Comparison of ENCODE assay signal across 5 fruit fly cellular contexts in the genomic region with DNA sequence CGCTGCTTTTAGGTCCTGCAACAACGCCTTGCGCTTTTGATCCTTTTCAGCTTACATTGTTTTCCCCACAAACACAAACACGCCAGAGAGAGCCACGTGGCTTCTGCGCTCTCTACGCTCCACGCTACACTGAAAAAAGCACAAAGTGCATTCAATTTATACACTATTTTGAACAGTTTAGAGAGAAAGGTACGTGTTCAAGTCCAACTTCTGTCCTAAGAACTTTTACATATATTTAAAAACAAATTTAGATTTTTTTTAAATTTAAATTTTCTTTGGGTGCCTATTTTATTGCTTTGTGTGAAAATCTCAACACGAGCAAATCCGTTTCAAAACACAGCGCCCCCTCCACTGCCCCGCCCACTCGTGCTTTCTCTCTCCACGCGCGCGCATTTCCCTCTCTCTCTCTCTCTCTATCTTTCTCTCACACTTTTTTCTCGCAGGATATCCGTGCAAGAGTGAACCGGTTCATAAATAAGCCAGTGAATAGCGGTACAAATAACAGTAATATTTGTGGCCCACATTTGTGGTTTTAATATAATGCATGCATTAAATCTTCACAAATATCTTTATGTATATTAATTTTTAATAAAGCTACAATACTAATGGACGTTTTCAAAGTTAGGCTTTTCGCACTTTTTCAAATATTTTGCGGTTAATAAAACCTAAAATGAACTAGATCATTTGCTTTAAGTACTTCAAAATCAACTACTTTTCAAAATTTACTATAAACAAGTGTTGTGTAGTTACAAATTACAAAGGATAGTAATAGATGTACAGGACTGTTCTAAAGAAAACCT.
TF ChIP-seq lines count a peak whose summit lies in the region.

No protein-coding gene starts in this region.

TF ChIP-seq in whole organism, adult, 20 proteins besides CTCF, POLR2A, EP300 and RAD21 (continued from another document):
- peak; percentile 12 for TF ChIP-seq bab1 (GFP tag; optimal IDR thresholded peaks at IDR 0.05; lab: Kevin White, UChicago)
- peak; percentile 69 for TF ChIP-seq CG14711 (tag; optimal IDR thresholded peaks at IDR 0.05; lab: Kevin White, UChicago)
- TF ChIP-seq pad (GFP tag; optimal IDR thresholded peaks at IDR 0.05; lab: Kevin White, UChicago) = peak; percentile 34
- TF ChIP-seq cnc (optimal IDR thresholded peaks at IDR 0.05; lab: Kevin White, UChicago) = no peak

TF ChIP-seq in whole organism, embryonic, 481 proteins besides CTCF, POLR2A, EP300 and RAD21 (continued from another document and continues in another):
- peak; percentile 78; the same call in 2 of the 3 replicates for TF ChIP-seq Mrtf (GFP tag; IDR thresholded peaks at IDR 0.05; lab: Robert Waterston, UW)
- peak; percentile 31 for TF ChIP-seq B-H2 (GFP tag; optimal IDR thresholded peaks at IDR 0.05; lab: Kevin White, UChicago)
- no peak for TF ChIP-seq en (GFP tag; optimal IDR thresholded peaks at IDR 0.05; lab: Kevin White, UChicago)
- TF ChIP-seq pros (GFP tag; optimal IDR thresholded peaks at IDR 0.05; lab: Kevin White, UChicago) = no peak
- peak; percentile 65 for TF ChIP-seq CG10654 (GFP tag; optimal IDR thresholded peaks at IDR 0.05; lab: Kevin White, UChicago)
- TF ChIP-seq inv (GFP tag; IDR thresholded peaks at IDR 0.05; lab: Robert Waterston, UW; ENCODE audit: partially characterized antibody) = no peak
- TF ChIP-seq ash1 (GFP tag; optimal IDR thresholded peaks at IDR 0.05; lab: Kevin White, UChicago) = peak; percentile 2
- TF ChIP-seq CG10959 (GFP tag; IDR thresholded peaks at IDR 0.05; lab: Robert Waterston, UW) = peak; percentile 49; the same call in 1 of the 2 replicates
- peak; percentile 51 for TF ChIP-seq CG1603 (tag; optimal IDR thresholded peaks at IDR 0.05; lab: Kevin White, UChicago)
- TF ChIP-seq wek (GFP tag; optimal IDR thresholded peaks at IDR 0.05; lab: Kevin White, UChicago) = no peak
- TF ChIP-seq ewg (GFP tag; optimal IDR thresholded peaks at IDR 0.05; lab: Kevin White, UChicago) = peak; percentile 95
- TF ChIP-seq dm (GFP tag; optimal IDR thresholded peaks at IDR 0.05; lab: Kevin White, UChicago) = peak; percentile 27
- TF ChIP-seq CG4854 (GFP tag; optimal IDR thresholded peaks at IDR 0.05; lab: Kevin White, UChicago) = peak; percentile 65
- TF ChIP-seq Blimp-1 (GFP tag; optimal IDR thresholded peaks at IDR 0.05; lab: Kevin White, UChicago) = peak; percentile 84
- TF ChIP-seq CG8924 (tag; optimal IDR thresholded peaks at IDR 0.05; lab: Kevin White, UChicago) = peak; percentile 85
- TF ChIP-seq sens (GFP tag; lab: Kevin White, UChicago) = peak; percentile 93
- TF ChIP-seq Sox102F (GFP tag; optimal IDR thresholded peaks at IDR 0.05; lab: Kevin White, UChicago) = peak; percentile 89
- peak; percentile 43; the same call in 1 of the 2 replicates for TF ChIP-seq CG4404 (GFP tag; IDR thresholded peaks at IDR 0.05; lab: Robert Waterston, UW)
- TF ChIP-seq Tbp (GFP tag; optimal IDR thresholded peaks at IDR 0.05; lab: Kevin White, UChicago) = no peak
- peak; percentile 29 for TF ChIP-seq CHES-1-like (GFP tag; optimal IDR thresholded peaks at IDR 0.05; lab: Kevin White, UChicago)
- TF ChIP-seq Ravus (GFP tag; IDR thresholded peaks at IDR 0.05; lab: Robert Waterston, UW) = peak; percentile 67; the same call in 1 of the 2 replicates
- peak; percentile 67; the same call in 1 of the 3 replicates for TF ChIP-seq jigr1 (GFP tag; IDR thresholded peaks at IDR 0.05; lab: Robert Waterston, UW)
- TF ChIP-seq sima (GFP tag; optimal IDR thresholded peaks at IDR 0.05; lab: Kevin White, UChicago) = no peak
- peak; percentile 97 for TF ChIP-seq CG15514 (GFP tag; optimal IDR thresholded peaks at IDR 0.05; lab: Kevin White, UChicago)
- TF ChIP-seq HLH3B (GFP tag; IDR thresholded peaks at IDR 0.05; lab: Robert Waterston, UW) = peak; percentile 92
- TF ChIP-seq Max (GFP tag; optimal IDR thresholded peaks at IDR 0.05; lab: Kevin White, UChicago) = peak; percentile 68
- TF ChIP-seq H2.0 (GFP tag; IDR thresholded peaks at IDR 0.05; lab: Robert Waterston, UW) = peak; percentile 82
- peak; percentile 58; the same call in 1 of the 2 replicates for TF ChIP-seq klu (GFP tag; IDR thresholded peaks at IDR 0.05; lab: Robert Waterston, UW)

TF ChIP-seq in whole organism, prepupa, 60 proteins besides CTCF, POLR2A, EP300 and RAD21 (continued from another document and continues in another):
- TF ChIP-seq Lpt (GFP tag; optimal IDR thresholded peaks at IDR 0.05; lab: Kevin White, UChicago) (peak; percentile 66), acj6 (GFP tag; optimal IDR thresholded peaks at IDR 0.05; lab: Kevin White, UChicago) (peak; percentile 80), CG4318 (GFP tag; optimal IDR thresholded peaks at IDR 0.05; lab: Kevin White, UChicago) (peak; percentile 69), ss (GFP tag; optimal IDR thresholded peaks at IDR 0.05; lab: Kevin White, UChicago) (peak; percentile 66 to 76), CG6792 (GFP tag; optimal IDR thresholded peaks at IDR 0.05; lab: Kevin White, UChicago) (peak; percentile 77), CG7368 (GFP tag; optimal IDR thresholded peaks at IDR 0.05; lab: Kevin White, UChicago) (peak; percentile 70), CG8119 (GFP tag; IDR thresholded peaks at IDR 0.05; lab: Robert Waterston, UW) (peak; percentile 90), Sox102F (GFP tag; optimal IDR thresholded peaks at IDR 0.05; lab: Kevin White, UChicago) (peak; percentile 72), CG11762 (GFP tag; optimal IDR thresholded peaks at IDR 0.05; lab: Kevin White, UChicago; ENCODE audit: insufficient read depth) (peak; percentile 69), eg (GFP tag; IDR thresholded peaks at IDR 0.05; lab: Robert Waterston, UW) (peak; percentile 89), fd59A (GFP tag; optimal IDR thresholded peaks at IDR 0.05; lab: Kevin White, UChicago) (peak; percentile 56), CG8319 (GFP tag; optimal IDR thresholded peaks at IDR 0.05; lab: Kevin White, UChicago) (peak; percentile 20), Sox14 (GFP tag; optimal IDR thresholded peaks at IDR 0.05; lab: Kevin White, UChicago) (peak; percentile 73), net (GFP tag; optimal IDR thresholded peaks at IDR 0.05; lab: Kevin White, UChicago) (peak; percentile 79), dac (GFP tag; optimal IDR thresholded peaks at IDR 0.05; lab: Kevin White, UChicago) (peak; percentile 60), Eip93F (GFP tag; optimal IDR thresholded peaks at IDR 0.05; lab: Kevin White, UChicago) (peak; percentile 41), CG3032 (tag; optimal IDR thresholded peaks at IDR 0.05; lab: Kevin White, UChicago) (peak; percentile 81), Smox (GFP tag; optimal IDR thresholded peaks at IDR 0.05; lab: Kevin White, UChicago) (peak; percentile 91), dsx (GFP tag; optimal IDR thresholded peaks at IDR 0.05; lab: Kevin White, UChicago; ENCODE audit: poor library complexity, severe bottlenecking) (peak; percentile 79), Ets96B (tag; optimal IDR thresholded peaks at IDR 0.05; lab: Kevin White, UChicago) (peak; percentile 81), Hr38 (GFP tag; optimal IDR thresholded peaks at IDR 0.05; lab: Kevin White, UChicago) (no peak), CG6163 (GFP tag; IDR thresholded peaks at IDR 0.05; lab: Robert Waterston, UW) (peak; percentile 90), OdsH (GFP tag; optimal IDR thresholded peaks at IDR 0.05; lab: Kevin White, UChicago) (peak; percentile 77), achi (GFP tag; optimal IDR thresholded peaks at IDR 0.05; lab: Kevin White, UChicago) (peak; percentile 79), CG31627 (GFP tag; optimal IDR thresholded peaks at IDR 0.05; lab: Kevin White, UChicago) (peak; percentile 63), Gug (GFP tag; IDR thresholded peaks at IDR 0.05; lab: Robert Waterston, UW) (peak; percentile 84), CG8632 (GFP tag; optimal IDR thresholded peaks at IDR 0.05; lab: Kevin White, UChicago) (peak; percentile 71), CG11902 (GFP tag; optimal IDR thresholded peaks at IDR 0.05; lab: Kevin White, UChicago) (peak; percentile 13), CG15336 (GFP tag; IDR thresholded peaks at IDR 0.05; lab: Robert Waterston, UW) (peak; percentile 93), fd85E (GFP tag; optimal IDR thresholded peaks at IDR 0.05; lab: Kevin White, UChicago) (peak; percentile 2)

TF ChIP-seq in whole organism, pupa, 21 proteins besides CTCF, POLR2A, EP300 and RAD21 (continued from another document):
- TF ChIP-seq fd96Ca (GFP tag; IDR thresholded peaks at IDR 0.05; lab: Robert Waterston, UW) (peak; percentile 84), CG12605 (GFP tag; IDR thresholded peaks at IDR 0.05; lab: Robert Waterston, UW) (peak; percentile 85), CG17806 (tag; optimal IDR thresholded peaks at IDR 0.05; lab: Kevin White, UChicago) (peak; percentile 79)

TF ChIP-seq in whole organism, wandering third instar larva, 38 proteins besides CTCF, POLR2A, EP300 and RAD21 (continued from another document):
- TF ChIP-seq sv (GFP tag; optimal IDR thresholded peaks at IDR 0.05; lab: Kevin White, UChicago) (peak; percentile 63), psq (GFP tag; optimal IDR thresholded peaks at IDR 0.05; lab: Kevin White, UChicago) (peak; percentile 61), dl (GFP tag; optimal IDR thresholded peaks at IDR 0.05; lab: Kevin White, UChicago; ENCODE audit: insufficient read depth in 1 of 2, partially characterized antibody in 2 of 2) (no peak), HLH106 (tag; optimal IDR thresholded peaks at IDR 0.05; lab: Kevin White, UChicago) (peak; percentile 70), usp (GFP tag; optimal IDR thresholded peaks at IDR 0.05; lab: Kevin White, UChicago) (no peak), GATAd (GFP tag; optimal IDR thresholded peaks at IDR 0.05; lab: Kevin White, UChicago) (no peak), Rel (GFP tag; optimal IDR thresholded peaks at IDR 0.05; lab: Kevin White, UChicago) (no peak), Rel (tag; optimal IDR thresholded peaks at IDR 0.05; lab: Kevin White, UChicago) (no peak), pan (optimal IDR thresholded peaks at IDR 0.05; lab: Kevin White, UChicago) (no peak), fru (GFP tag; optimal IDR thresholded peaks at IDR 0.05; lab: Kevin White, UChicago) (peak; percentile 72), lola (GFP tag; optimal IDR thresholded peaks at IDR 0.05; lab: Kevin White, UChicago) (no peak), CG32264 (GFP tag; optimal IDR thresholded peaks at IDR 0.05; lab: Kevin White, UChicago) (no peak), Dfd (GFP tag; optimal IDR thresholded peaks at IDR 0.05; lab: Kevin White, UChicago) (no peak), sage (GFP tag; optimal IDR thresholded peaks at IDR 0.05; lab: Kevin White, UChicago) (no peak), br (GFP tag; optimal IDR thresholded peaks at IDR 0.05; lab: Kevin White, UChicago) (peak; percentile 66), Hnf4 (GFP tag; optimal IDR thresholded peaks at IDR 0.05; lab: Kevin White, UChicago) (peak; percentile 57), CrebA (GFP tag; optimal IDR thresholded peaks at IDR 0.05; lab: Kevin White, UChicago; ENCODE audit: borderline replicate concordance) (no peak), Sp1 (GFP tag; optimal IDR thresholded peaks at IDR 0.05; lab: Kevin White, UChicago) (peak; percentile 68), tai (GFP tag; optimal IDR thresholded peaks at IDR 0.05; lab: Kevin White, UChicago) (no peak)
TF ChIP-seq in whole organism, wandering third instar larva: peak in this region for 15.
